Fruit fly (Drosophila melanogaster) whole organism, prepupa: Measurements from ENCODE around the gene mRpL35.

ENCODE experiments used
- Blimp-1 ChIP-seq: fragments of 200-800 bp; sonication (Bioruptor generic); optimal IDR thresholded peaks from 3 replicates; lab custom pipeline; 2017; ENCODE audit warnings: missing biosample characterization, missing genetic modification characterization, mild to moderate bottlenecking, moderate library complexity, missing genetic modification reagents
- CG10631 ChIP-seq: fragments of 200-800 bp; sonication (Bioruptor generic); optimal IDR thresholded peaks from 2 replicates; lab custom pipeline; 2016; ENCODE audit warnings: missing biosample characterization, missing genetic modification characterization
- CG10669 ChIP-seq: fragments of 200-800 bp; sonication (Bioruptor generic); optimal IDR thresholded peaks from 3 replicates; lab custom pipeline; 2018; ENCODE audit warnings: missing biosample characterization, mild to moderate bottlenecking, missing genetic modification characterization, moderate library complexity
- CG11294 ChIP-seq: fragments of 200-800 bp; sonication (Bioruptor generic); IDR thresholded peaks from 2 replicates; pipeline ENCODE4 v1.3.6; 2022; ENCODE audit warnings: missing biosample characterization, missing genetic modification characterization
- CG11902 ChIP-seq: fragments of 200-800 bp; sonication (Bioruptor generic); optimal IDR thresholded peaks from 3 replicates; lab custom pipeline; 2016; ENCODE audit warnings: missing biosample characterization, missing genetic modification characterization
- CG15336 ChIP-seq: fragments of 200-800 bp; sonication (Bioruptor generic); IDR thresholded peaks from 2 replicates; pipeline ENCODE4 v1.3.6; 2022; ENCODE audit warnings: missing biosample characterization, missing genetic modification characterization
- CG1621 ChIP-seq: fragments of 200-800 bp; sonication (Bioruptor generic); optimal IDR thresholded peaks from 3 replicates; lab custom pipeline; 2018; ENCODE audit warnings: missing biosample characterization, mild to moderate bottlenecking, missing genetic modification characterization
- CG3032 ChIP-seq: fragments of 200-800 bp; optimal IDR thresholded peaks from 2 replicates; lab custom pipeline; 2019; ENCODE audit warnings: missing biosample characterization, mild to moderate bottlenecking, missing genetic modification characterization, moderate library complexity
- CG31627 ChIP-seq: fragments of 200-800 bp; sonication (Bioruptor generic); optimal IDR thresholded peaks from 3 replicates; lab custom pipeline; 2016; ENCODE audit warnings: missing biosample characterization, missing genetic modification characterization
- CG32006 ChIP-seq: fragments of 200-800 bp; sonication (Bioruptor generic); optimal IDR thresholded peaks from 3 replicates; lab custom pipeline; 2017; ENCODE audit warnings: missing biosample characterization, mild to moderate bottlenecking, missing genetic modification characterization
- CG34406 ChIP-seq: fragments of 200-800 bp; sonication (Bioruptor generic); optimal IDR thresholded peaks from 3 replicates; lab custom pipeline; 2016; ENCODE audit warnings: missing biosample characterization, missing genetic modification characterization
- CG3919 ChIP-seq: fragments of 200-800 bp; sonication (Bioruptor generic); optimal IDR thresholded peaks from 3 replicates; lab custom pipeline; 2016; ENCODE audit warnings: missing biosample characterization, missing genetic modification characterization
- CG4318 ChIP-seq: fragments of 200-800 bp; sonication (Bioruptor generic); optimal IDR thresholded peaks from 3 replicates; lab custom pipeline; 2017; ENCODE audit warnings: missing biosample characterization, mild to moderate bottlenecking, missing genetic modification characterization
- CG6276 ChIP-seq: fragments of 200-800 bp; sonication (Bioruptor generic); optimal IDR thresholded peaks from 2 replicates; lab custom pipeline; 2017; ENCODE audit warnings: missing biosample characterization, mild to moderate bottlenecking, missing genetic modification characterization
- CG6792 ChIP-seq: fragments of 200-800 bp; sonication (Bioruptor generic); optimal IDR thresholded peaks from 3 replicates; lab custom pipeline; 2016; ENCODE audit warnings: missing biosample characterization, missing genetic modification characterization
- CG6808 ChIP-seq: fragments of 200-800 bp; sonication (Bioruptor generic); optimal IDR thresholded peaks from 3 replicates; lab custom pipeline; 2017; ENCODE audit warnings: missing biosample characterization, missing genetic modification characterization, mild to moderate bottlenecking, moderate library complexity, missing genetic modification reagents
- CG6854 ChIP-seq: fragments of 200-800 bp; sonication (Bioruptor generic); optimal IDR thresholded peaks from 2 replicates; lab custom pipeline; 2017; ENCODE audit warnings: missing biosample characterization, mild to moderate bottlenecking, missing genetic modification characterization
- CG7368 ChIP-seq: fragments of 200-800 bp; sonication (Bioruptor generic); optimal IDR thresholded peaks from 3 replicates; lab custom pipeline; 2016; ENCODE audit warnings: missing biosample characterization, missing genetic modification characterization
- CG8119 ChIP-seq: fragments of 200-800 bp; sonication (Bioruptor generic); IDR thresholded peaks from 3 replicates; pipeline ENCODE4 v1.3.6; 2022; ENCODE audit warnings: missing biosample characterization, missing genetic modification characterization
- CG8319 ChIP-seq: fragments of 200-800 bp; sonication (Bioruptor generic); optimal IDR thresholded peaks from 3 replicates; lab custom pipeline; 2016; ENCODE audit warnings: missing biosample characterization, missing genetic modification characterization
- CG8632 ChIP-seq: fragments of 200-800 bp; sonication (Bioruptor generic); optimal IDR thresholded peaks from 3 replicates; lab custom pipeline; 2016; ENCODE audit warnings: missing biosample characterization, missing genetic modification characterization
- Eip78C ChIP-seq: fragments of 200-800 bp; sonication (Bioruptor generic); peaks from one replicate; lab custom pipeline; 2016; ENCODE audit warnings: missing biosample characterization, missing genetic modification characterization
- Eip93F ChIP-seq: fragments of 200-800 bp; sonication (Bioruptor generic); optimal IDR thresholded peaks from 2 replicates; lab custom pipeline; 2016; ENCODE audit warnings: missing biosample characterization, mild to moderate bottlenecking, missing genetic modification characterization
- Ets21C ChIP-seq: fragments of 200-800 bp; sonication (Bioruptor generic); optimal IDR thresholded peaks from 3 replicates; lab custom pipeline; 2016; ENCODE audit warnings: missing biosample characterization, missing genetic modification characterization
- Ets96B ChIP-seq: fragments of 200-800 bp; optimal IDR thresholded peaks from 2 replicates; lab custom pipeline; 2019; ENCODE audit warnings: missing biosample characterization, mild to moderate bottlenecking, missing genetic modification characterization, moderate library complexity
- Gug ChIP-seq: fragments of 200-800 bp; sonication (Bioruptor generic); IDR thresholded peaks from 2 replicates; pipeline ENCODE4 v1.3.6; 2022; ENCODE audit warnings: missing biosample characterization, missing genetic modification characterization
- Hr38 ChIP-seq: sonication (Bioruptor generic); optimal IDR thresholded peaks from 2 replicates; lab custom pipeline; 2016; ENCODE audit warnings: missing biosample characterization, missing genetic modification characterization
- Hr39 ChIP-seq: fragments of 200-800 bp; sonication (Bioruptor generic); optimal IDR thresholded peaks from 2 replicates; lab custom pipeline; 2016; ENCODE audit warnings: missing biosample characterization, missing genetic modification characterization
- Hr4 ChIP-seq: fragments of 200-800 bp; sonication (Bioruptor generic); optimal IDR thresholded peaks from 3 replicates; lab custom pipeline; 2016; ENCODE audit warnings: missing biosample characterization, missing genetic modification characterization
- Lpt ChIP-seq: fragments of 200-800 bp; sonication (Bioruptor generic); optimal IDR thresholded peaks from 3 replicates; lab custom pipeline; 2016; ENCODE audit warnings: missing biosample characterization, missing genetic modification characterization
- Met ChIP-seq: fragments of 200-800 bp; sonication (Bioruptor generic); optimal IDR thresholded peaks from 3 replicates; lab custom pipeline; 2016; ENCODE audit warnings: missing biosample characterization, missing genetic modification characterization
- OdsH ChIP-seq: fragments of 200-800 bp; sonication (Bioruptor generic); optimal IDR thresholded peaks from 3 replicates; lab custom pipeline; 2016; ENCODE audit warnings: missing biosample characterization, missing genetic modification characterization
- Sox102F ChIP-seq: fragments of 200-800 bp; sonication (Bioruptor generic); optimal IDR thresholded peaks from 2 replicates; lab custom pipeline; 2016; ENCODE audit warnings: missing biosample characterization, mild to moderate bottlenecking, missing genetic modification characterization
- Sox14 ChIP-seq: fragments of 200-800 bp; sonication (Bioruptor generic); optimal IDR thresholded peaks from 3 replicates; lab custom pipeline; 2016; ENCODE audit warnings: missing biosample characterization, missing genetic modification characterization
- achi ChIP-seq: fragments of 200-800 bp; sonication (Bioruptor generic); optimal IDR thresholded peaks from 3 replicates; lab custom pipeline; 2016; ENCODE audit warnings: missing biosample characterization, missing genetic modification characterization
- acj6 ChIP-seq: fragments of 200-800 bp; sonication (Bioruptor generic); optimal IDR thresholded peaks from 3 replicates; lab custom pipeline; 2016; ENCODE audit warnings: missing biosample characterization, missing genetic modification characterization
- cyc ChIP-seq: fragments of 200-800 bp; sonication (Bioruptor generic); optimal IDR thresholded peaks from 3 replicates; lab custom pipeline; 2016; ENCODE audit warnings: missing biosample characterization, missing genetic modification characterization
- dac ChIP-seq: fragments of 200-800 bp; sonication (Bioruptor generic); optimal IDR thresholded peaks from 2 replicates; lab custom pipeline; 2017; ENCODE audit warnings: missing biosample characterization, mild to moderate bottlenecking, missing genetic modification characterization
- dsx ChIP-seq: fragments of 200-800 bp; optimal IDR thresholded peaks from 3 replicates; lab custom pipeline; 2019; ENCODE audit warnings: missing biosample characterization, mild to moderate bottlenecking, missing genetic modification characterization, moderate library complexity; ENCODE audit not compliant: poor library complexity, severe bottlenecking
- eg ChIP-seq: fragments of 200-800 bp; sonication (Bioruptor generic); IDR thresholded peaks from 3 replicates; pipeline ENCODE4 v1.3.6; 2022; ENCODE audit warnings: missing biosample characterization, missing genetic modification characterization
- esn ChIP-seq: fragments of 200-800 bp; sonication (Bioruptor generic); optimal IDR thresholded peaks from 2 replicates; lab custom pipeline; 2016; ENCODE audit warnings: missing biosample characterization, mild to moderate bottlenecking, missing genetic modification characterization, moderate library complexity
- fd59A ChIP-seq: fragments of 200-800 bp; sonication (Bioruptor generic); optimal IDR thresholded peaks from 2 replicates; lab custom pipeline; 2017; ENCODE audit warnings: missing biosample characterization, mild to moderate bottlenecking, missing genetic modification characterization, missing genetic modification reagents
- fd85E ChIP-seq: fragments of 200-800 bp; sonication (Bioruptor generic); optimal IDR thresholded peaks from 3 replicates; lab custom pipeline; 2016; ENCODE audit warnings: missing biosample characterization, missing genetic modification characterization
- fkh ChIP-seq: fragments of 200-800 bp; sonication (Bioruptor generic); optimal IDR thresholded peaks from 3 replicates; lab custom pipeline; 2017; ENCODE audit warnings: missing biosample characterization, mild to moderate bottlenecking, missing genetic modification characterization, moderate library complexity
- lz ChIP-seq: fragments of 200-800 bp; sonication (Bioruptor generic); optimal IDR thresholded peaks from 3 replicates; lab custom pipeline; 2016; ENCODE audit warnings: missing biosample characterization, missing genetic modification characterization
- net ChIP-seq: fragments of 200-800 bp; sonication (Bioruptor generic); optimal IDR thresholded peaks from 3 replicates; lab custom pipeline; 2016; ENCODE audit warnings: missing biosample characterization, missing genetic modification characterization
- pdm3 ChIP-seq: fragments of 200-800 bp; sonication (Bioruptor generic); optimal IDR thresholded peaks from 3 replicates; lab custom pipeline; 2016; ENCODE audit warnings: missing biosample characterization, missing genetic modification characterization
- salr ChIP-seq, 2 experiments: fragments of 200-800 bp; sonication (Bioruptor generic); optimal IDR thresholded peaks; 3 replicates each; lab custom pipeline; 2016 to 2018; ENCODE audit warnings: missing biosample characterization in 2 of 2, missing genetic modification characterization in 2 of 2, mild to moderate bottlenecking in 1 of 2
- ss ChIP-seq, 2 experiments: fragments of 200-800 bp; sonication (Bioruptor generic); optimal IDR thresholded peaks; 2 replicates in 1 of 2; 3 replicates in 1 of 2; lab custom pipeline; 2017 to 2018; ENCODE audit warnings: mild to moderate bottlenecking in 2 of 2, missing biosample characterization in 2 of 2, missing genetic modification characterization in 2 of 2, moderate library complexity in 1 of 2
- vri ChIP-seq: fragments of 200-800 bp; sonication (Bioruptor generic); optimal IDR thresholded peaks from 3 replicates; lab custom pipeline; 2016; ENCODE audit warnings: missing biosample characterization, mild to moderate bottlenecking, missing genetic modification characterization

mRpL35 gene

dm6 chr3R:22022623-22023022 lies 704 bp upstream of the mRpL35 start:
- TF ChIP-seq cyc (no peak), salr (GFP tag; optimal IDR thresholded peaks at IDR 0.05; lab: Kevin White, UChicago) (no peak), vri (GFP tag; lab: Kevin White, UChicago) (peak; percentile 90), CG15336 (GFP tag; lab: Robert Waterston, UW) (0 out of 2 replicates have a peak, but pooled peaks have one; percentile 16), Eip78C (GFP tag; lab: Kevin White, UChicago) (peak; percentile 17)
- TF ChIP-seq, all 60 proteins: peak for 3

dm6 chr3R:22025320-22025719 lies 2.0 kb downstream of the mRpL35 start, which contains the start of gene CG6028:
TSS of gene CG6028 (minus strand) at chr3R:22025506.
- TF ChIP-seq fkh (GFP tag; lab: Kevin White, UChicago) (no peak), Sox14 (GFP tag; lab: Kevin White, UChicago) (peak; percentile 13), CG10669 (GFP tag; lab: Kevin White, UChicago) (no peak), net (GFP tag; lab: Kevin White, UChicago) (no peak), CG4318 (GFP tag; lab: Kevin White, UChicago) (no peak), CG10631 (GFP tag; lab: Kevin White, UChicago) (no peak), cyc (no peak), CG3919 (GFP tag; lab: Kevin White, UChicago) (peak; percentile 51), Met (GFP tag; lab: Kevin White, UChicago) (peak; percentile 27), Sox102F (GFP tag; lab: Kevin White, UChicago) (no peak), dac (no peak), CG3032 (peak; percentile 9), Ets21C (GFP tag; lab: Kevin White, UChicago) (peak; percentile 8), lz (peak; percentile 29), CG1621 (tag; lab: Kevin White, UChicago) (no peak), eg (GFP tag; lab: Robert Waterston, UW) (peak; percentile 66; the same call in 2 of the 3 replicates), CG6792 (GFP tag; lab: Kevin White, UChicago) (no peak), fd85E (GFP tag; lab: Kevin White, UChicago) (no peak), CG6276 (GFP tag; lab: Kevin White, UChicago) (no peak), CG11902 (GFP tag; lab: Kevin White, UChicago) (no peak), Hr39 (GFP tag; lab: Kevin White, UChicago) (peak; percentile 28), vri (GFP tag; lab: Kevin White, UChicago) (peak; percentile 72), CG8632 (GFP tag; lab: Kevin White, UChicago) (no peak), Hr38 (GFP tag; lab: Kevin White, UChicago) (no peak), CG7368 (GFP tag; lab: Kevin White, UChicago) (no peak), CG15336 (GFP tag; lab: Robert Waterston, UW) (no peak), OdsH (GFP tag; lab: Kevin White, UChicago) (peak; percentile 15), achi (GFP tag; lab: Kevin White, UChicago) (no peak), dsx (no peak), pdm3 (GFP tag; lab: Kevin White, UChicago) (no peak), CG8119 (no peak), CG31627 (GFP tag; lab: Kevin White, UChicago) (peak; percentile 25), CG32006 (no peak), CG6808 (GFP tag; lab: Kevin White, UChicago) (no peak), CG6854 (GFP tag; lab: Kevin White, UChicago) (no peak), esn (GFP tag; lab: Kevin White, UChicago) (peak; percentile 57), CG34406 (no peak), ss (GFP tag; optimal IDR thresholded peaks at IDR 0.05; lab: Kevin White, UChicago) (no peak), Blimp-1 (no peak), Lpt (GFP tag; lab: Kevin White, UChicago) (no peak), Ets96B (tag; lab: Kevin White, UChicago) (no peak), acj6 (GFP tag; lab: Kevin White, UChicago) (peak; percentile 20), fd59A (no peak), Hr4 (GFP tag; lab: Kevin White, UChicago) (no peak), Gug (GFP tag; lab: Robert Waterston, UW) (no peak), CG11294 (GFP tag; lab: Robert Waterston, UW) (no peak), Eip93F (no peak), CG8319 (no peak)
